Worm (Caenorhabditis elegans): ENCODE data around the gene F59B1.10.

ce11 chrV:3594936-3595335 lies 52.8 kb downstream of the F59B1.10 start, which contains the start of gene srh-213:
- TF ChIP-seq lsy-2 (tag; optimal IDR thresholded peaks at IDR 0.05) (no peak), ces-1 (GFP tag; optimal IDR thresholded peaks at IDR 0.05) (no peak), lin-13 (GFP tag; optimal IDR thresholded peaks at IDR 0.05) (no peak), nhr-11 (tag; optimal IDR thresholded peaks at IDR 0.05) (no peak), dmd-9 (GFP tag; IDR thresholded peaks at IDR 0.05) (no peak), lir-3 (tag; optimal IDR thresholded peaks at IDR 0.05) (no peak), nhr-77 (tag; optimal IDR thresholded peaks at IDR 0.05) (no peak), nhr-237 (tag; optimal IDR thresholded peaks at IDR 0.05) (no peak), ama-1 (optimal IDR thresholded peaks at IDR 0.05) (no peak), zag-1 (tag; optimal IDR thresholded peaks at IDR 0.05) (no peak), spr-1 (tag; optimal IDR thresholded peaks at IDR 0.05) (no peak), ceh-82 (tag; optimal IDR thresholded peaks at IDR 0.05) (no peak)

Data from whole organism, L4 larva.